Worm (Caenorhabditis elegans) whole organism, late embryonic: ENCODE results near the gene srbc-50.

Experiments used
- C08G9.2 ChIP-seq: sonication (generic microtip); optimal IDR thresholded peaks from 2 replicates; lab custom pipeline; 2016; ENCODE audit warnings: mild to moderate bottlenecking, missing genetic modification characterization, moderate library complexity, missing compliant biosample characterization
- K02D7.2 ChIP-seq: sonication (generic microtip); optimal IDR thresholded peaks from 2 replicates; lab custom pipeline; 2017; ENCODE audit warnings: mild to moderate bottlenecking, missing genetic modification characterization, missing compliant biosample characterization
- T23F11.4 ChIP-seq: fragments of 200-800 bp; sonication (Bioruptor generic); optimal IDR thresholded peaks from 2 replicates; lab custom pipeline; 2018; ENCODE audit warnings: mild to moderate bottlenecking, missing genetic modification characterization, missing compliant biosample characterization
- ceh-14 ChIP-seq: sonication (generic microtip); optimal IDR thresholded peaks from 2 replicates; lab custom pipeline; 2016; ENCODE audit warnings: missing genotype, missing genetic modification characterization, missing compliant biosample characterization
- ceh-2 ChIP-seq: sonication (generic microtip); optimal IDR thresholded peaks from 2 replicates; lab custom pipeline; 2016; ENCODE audit warnings: missing genotype, missing genetic modification characterization, missing compliant biosample characterization
- ceh-30 ChIP-seq: fragments of 150-350 bp; optimal IDR thresholded peaks from 2 replicates; lab custom pipeline; 2014; ENCODE audit warnings: missing biosample characterization, missing genetic modification characterization
- ceh-31 ChIP-seq: sonication (generic microtip); optimal IDR thresholded peaks from 2 replicates; lab custom pipeline; 2016; ENCODE audit warnings: missing genetic modification characterization, missing compliant biosample characterization
- ceh-45 ChIP-seq: fragments of 200-800 bp; sonication (Bioruptor generic); IDR thresholded peaks from 2 replicates; pipeline ENCODE4 v1.3.6; 2022; ENCODE audit warnings: missing genetic modification reagents, missing genetic modification characterization, missing compliant biosample characterization
- ceh-48 ChIP-seq: sonication (generic microtip); optimal IDR thresholded peaks from 2 replicates; lab custom pipeline; 2016; ENCODE audit warnings: missing genetic modification characterization, inconsistent platforms, missing compliant biosample characterization
- ceh-9 ChIP-seq: sonication (generic microtip); optimal IDR thresholded peaks from 2 replicates; lab custom pipeline; 2016; ENCODE audit warnings: mild to moderate bottlenecking, missing genetic modification characterization, inconsistent platforms, missing compliant biosample characterization
- che-1 ChIP-seq: sonication (generic microtip); optimal IDR thresholded peaks from 2 replicates; lab custom pipeline; 2016; ENCODE audit warnings: mild to moderate bottlenecking, missing genetic modification characterization, missing compliant biosample characterization
- dmd-4 ChIP-seq: sonication (generic microtip); optimal IDR thresholded peaks from 2 replicates; lab custom pipeline; 2016; ENCODE audit warnings: borderline replicate concordance, missing genetic modification characterization, missing compliant biosample characterization
- elt-2 ChIP-seq: sonication (generic microtip); optimal IDR thresholded peaks from 2 replicates; lab custom pipeline; 2016; ENCODE audit warnings: missing genetic modification reagents, missing genetic modification characterization, missing compliant biosample characterization
- elt-4 ChIP-seq: sonication (generic microtip); optimal IDR thresholded peaks from 2 replicates; lab custom pipeline; 2016; ENCODE audit warnings: missing genetic modification characterization, missing compliant biosample characterization
- eyg-1 ChIP-seq: sonication (generic microtip); optimal IDR thresholded peaks from 2 replicates; lab custom pipeline; 2016; ENCODE audit warnings: missing genotype, missing genetic modification characterization, missing compliant biosample characterization
- gmeb-2 ChIP-seq: sonication (generic microtip); optimal IDR thresholded peaks from 2 replicates; lab custom pipeline; 2016; ENCODE audit warnings: missing genetic modification characterization, inconsistent platforms, missing compliant biosample characterization
- hlh-13 ChIP-seq: fragments of 200-800 bp; sonication (Bioruptor generic); optimal IDR thresholded peaks from 2 replicates; lab custom pipeline; 2018; ENCODE audit warnings: mild to moderate bottlenecking, missing genetic modification characterization, missing compliant biosample characterization
- hlh-6 ChIP-seq: sonication (generic microtip); optimal IDR thresholded peaks from 2 replicates; lab custom pipeline; 2016; ENCODE audit warnings: missing genotype, missing genetic modification characterization, missing compliant biosample characterization
- hlh-8 ChIP-seq: sonication (generic microtip); optimal IDR thresholded peaks from 2 replicates; lab custom pipeline; 2016; ENCODE audit warnings: missing genotype, missing genetic modification characterization, missing compliant biosample characterization
- nhr-232 ChIP-seq: sonication (generic microtip); optimal IDR thresholded peaks from 2 replicates; lab custom pipeline; 2016; ENCODE audit warnings: missing genetic modification characterization, missing compliant biosample characterization
- npax-4 ChIP-seq: sonication (generic microtip); optimal IDR thresholded peaks from 2 replicates; lab custom pipeline; 2016; ENCODE audit warnings: missing genetic modification characterization, missing compliant biosample characterization
- pax-1 ChIP-seq: fragments of 150-350 bp; optimal IDR thresholded peaks from 2 replicates; lab custom pipeline; 2014; ENCODE audit warnings: missing biosample characterization, missing genetic modification characterization
- pha-2 ChIP-seq: sonication (generic microtip); optimal IDR thresholded peaks from 2 replicates; lab custom pipeline; 2017; ENCODE audit warnings: mild to moderate bottlenecking, missing genetic modification characterization, missing compliant biosample characterization
- pha-4 ChIP-seq: fragments of 150-350 bp; optimal IDR thresholded peaks from 2 replicates; lab custom pipeline; 2018; ENCODE audit warnings: missing biosample characterization, missing genetic modification reagents, missing genetic modification characterization
- pqm-1 ChIP-seq: sonication (generic microtip); optimal IDR thresholded peaks from 2 replicates; lab custom pipeline; 2016; ENCODE audit warnings: missing genetic modification characterization, missing compliant biosample characterization
- pros-1 ChIP-seq: fragments of 150-350 bp; optimal IDR thresholded peaks from 2 replicates; lab custom pipeline; 2014; ENCODE audit warnings: missing biosample characterization, missing genetic modification reagents, missing genetic modification characterization
- rnt-1 ChIP-seq: sonication (generic microtip); optimal IDR thresholded peaks from 2 replicates; lab custom pipeline; 2016; ENCODE audit warnings: missing genetic modification characterization, missing compliant biosample characterization
- sdc-2 ChIP-seq: sonication (generic microtip); optimal IDR thresholded peaks from 2 replicates; lab custom pipeline; 2016; ENCODE audit warnings: missing genotype, missing genetic modification characterization, missing compliant biosample characterization
- syd-9 ChIP-seq: sonication (generic microtip); optimal IDR thresholded peaks from 2 replicates; lab custom pipeline; 2016; ENCODE audit warnings: mild to moderate bottlenecking, missing genetic modification characterization, moderate library complexity, missing compliant biosample characterization
- unc-3 ChIP-seq, 2 experiments: fragments of 200-800 bp in 1 of 2; sonication (Bioruptor generic) in 1 of 2; sonication (generic microtip) in 1 of 2; conservative IDR thresholded peaks in 1 of 2; optimal IDR thresholded peaks in 1 of 2; 2 replicates each; pipeline versions ENCODE4 v1.3.6 to Lab custom; 2016 to 2022; ENCODE audit warnings: missing compliant biosample characterization in 2 of 2, missing genetic modification characterization in 2 of 2, missing genetic modification reagents in 1 of 2
- unc-42 ChIP-seq: sonication (generic microtip); optimal IDR thresholded peaks from 2 replicates; lab custom pipeline; 2016; ENCODE audit warnings: missing genotype, missing genetic modification characterization, missing compliant biosample characterization
- unc-55 ChIP-seq: sonication (generic microtip); optimal IDR thresholded peaks from 2 replicates; lab custom pipeline; 2017; ENCODE audit warnings: missing biosample characterization, missing genetic modification reagents, missing genetic modification characterization

Gene srbc-50

DNA sequence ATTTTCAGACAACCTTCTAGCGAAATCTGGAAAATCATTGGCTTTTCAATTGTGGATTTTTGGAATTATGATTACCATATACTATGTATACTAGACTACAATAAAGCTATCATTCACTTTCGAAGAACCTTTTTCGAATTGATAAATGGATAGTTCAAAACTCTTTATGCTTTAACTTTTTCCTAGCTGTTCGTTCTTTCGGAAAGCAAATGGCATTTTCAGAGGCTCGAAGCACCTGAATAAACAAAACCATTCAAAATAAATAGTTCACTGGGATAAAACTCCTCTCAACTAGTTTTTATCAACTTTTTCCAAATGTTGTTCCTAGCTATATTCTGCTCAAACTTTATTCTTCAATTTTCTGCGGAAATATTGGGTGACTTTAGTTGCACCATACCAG is 43.7 kb downstream of the srbc-50 start, which contains the start of gene T26E4.2:
Gene T26E4.2 (plus strand): TSS at position 301 of the 400 bp plus-strand sequence.
- no peak for TF ChIP-seq ceh-30 (tag; lab: Kevin White, UChicago)
- TF ChIP-seq ceh-2 (tag; lab: Kevin White, UChicago), result no peak
- no peak for TF ChIP-seq gmeb-2 (tag; lab: Kevin White, UChicago)
- TF ChIP-seq dmd-4, result no peak
- TF ChIP-seq unc-55 (GFP tag; lab: Kevin White, UChicago), result no peak
- TF ChIP-seq npax-4 (tag; lab: Kevin White, UChicago), result no peak
- TF ChIP-seq, all 69 proteins: peak for 0

ce11 chrV:15779128-15779729 is 45.5 kb downstream of the srbc-50 start, which contains the start of the genes nhr-285 and irld-52:
Gene nhr-285, minus strand, starts transcription at chrV:15779228.
Gene irld-52, plus strand, starts transcription at chrV:15779679.
- TF ChIP-seq hlh-8, result no peak
- no peak for TF ChIP-seq rnt-1
- no peak for TF ChIP-seq elt-4 (tag; lab: Kevin White, UChicago)
- no peak for TF ChIP-seq unc-3 (GFP tag; conservative IDR thresholded peaks at IDR 0.05; lab: Robert Waterston, UW)
- no peak for TF ChIP-seq unc-3 (tag; optimal IDR thresholded peaks at IDR 0.05; lab: Kevin White, UChicago)
- no peak for TF ChIP-seq ceh-9 (tag; lab: Kevin White, UChicago)
- TF ChIP-seq npax-4 (tag; lab: Kevin White, UChicago), result no peak
- no peak for TF ChIP-seq C08G9.2 (tag; lab: Kevin White, UChicago)
- no peak for TF ChIP-seq pha-4
- TF ChIP-seq ceh-48 (tag; lab: Kevin White, UChicago), result no peak
- TF ChIP-seq hlh-6 (tag; lab: Kevin White, UChicago), result no peak
- no peak for TF ChIP-seq ceh-45
- TF ChIP-seq T23F11.4 (GFP tag; lab: Kevin White, UChicago), result no peak
- no peak for TF ChIP-seq sdc-2
- TF ChIP-seq hlh-13, result no peak
- TF ChIP-seq pqm-1 (tag; lab: Kevin White, UChicago), result no peak

- TF ChIP-seq unc-42 (no peak), ceh-31 (tag; lab: Kevin White, UChicago) (no peak)
Observed at ce11 chrV:15776651-15777050, 48.1 kb downstream of the srbc-50 start, which contains the start of gene nhr-283. Gene nhr-283, minus strand, starts transcription at chrV:15776751.

- no peak for TF ChIP-seq pax-1 (tag; lab: Kevin White, UChicago)
- no peak for TF ChIP-seq elt-2
- no peak for TF ChIP-seq syd-9 (tag; lab: Kevin White, UChicago)
- TF ChIP-seq nhr-232, result no peak
- TF ChIP-seq K02D7.2 (tag; lab: Kevin White, UChicago), result no peak
- no peak for TF ChIP-seq eyg-1 (tag; lab: Kevin White, UChicago)
- TF ChIP-seq pros-1 (tag; lab: Kevin White, UChicago), result no peak
- no peak for TF ChIP-seq che-1
- no peak for TF ChIP-seq C08G9.2 (tag; lab: Kevin White, UChicago)
- TF ChIP-seq ceh-14 (tag; lab: Kevin White, UChicago), result no peak
- TF ChIP-seq pha-2 (tag; lab: Kevin White, UChicago), result no peak
Observed at ce11 chrV:15773941-15774340, 50.8 kb downstream of the srbc-50 start.
